Fruit fly (Drosophila melanogaster) Kc167 (cell line): ENCODE measurements around the gene CG6066.

Experiments used
- h ChIP-seq: fragments of >200 bp; optimal IDR thresholded peaks from 3 replicates; lab custom pipeline; 2018; ENCODE audit warnings: missing external identifiers
- ttk ChIP-seq: sonication (Bioruptor generic); optimal IDR thresholded peaks from 2 replicates; lab custom pipeline; 2017; ENCODE audit warnings: missing external identifiers

DNA sequence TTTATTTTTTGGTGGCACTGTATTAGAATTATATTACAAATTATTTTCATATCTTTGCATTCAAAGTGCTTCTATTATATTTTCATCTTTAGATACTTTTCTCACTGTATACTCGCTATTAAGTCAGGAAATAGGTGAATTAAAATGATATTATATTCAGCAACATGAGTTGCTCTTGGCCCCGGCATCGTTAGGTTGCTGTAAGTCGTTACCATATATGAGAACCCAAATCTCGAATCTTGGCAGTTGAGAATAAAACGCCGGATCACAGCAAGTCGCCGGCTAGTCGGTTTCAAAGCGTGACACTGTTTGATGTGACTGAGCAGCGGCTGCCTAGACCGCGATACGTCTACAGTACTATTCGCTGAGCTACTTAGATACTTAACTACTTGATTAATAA is 22.3 kb downstream of the CG6066 start, which contains the start of gene CG14259:
- no peak for TF ChIP-seq h (lab: Kevin White, UChicago)
- TF ChIP-seq ttk (lab: Kevin White, UChicago), result no peak
